Fruit fly (Drosophila melanogaster): ENCODE data around the gene CkIIalpha-i1.

DNA sequence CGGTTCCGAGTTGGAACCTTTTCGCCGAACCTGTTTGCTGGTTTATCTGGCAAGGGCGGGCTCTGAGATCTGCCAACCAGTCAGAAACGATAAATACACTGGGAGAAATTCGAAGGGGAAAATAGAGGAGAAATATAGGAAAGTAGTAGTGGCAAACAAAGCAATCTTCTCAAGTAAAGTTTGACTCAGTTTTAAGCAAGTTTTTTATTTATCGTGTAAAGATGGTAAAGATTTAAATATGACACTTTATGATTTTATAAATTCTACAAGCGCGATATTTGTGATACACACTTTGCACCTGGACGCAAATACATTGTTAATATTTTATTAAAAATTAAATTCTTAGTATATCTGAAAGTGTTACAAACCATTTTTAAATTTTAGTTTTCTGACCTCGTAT, 30.9 kb downstream of the CkIIalpha-i1 start:
- TF ChIP-seq Eip93F (GFP tag; optimal IDR thresholded peaks at IDR 0.05): no peak
- TF ChIP-seq eg (GFP tag; IDR thresholded peaks at IDR 0.05): no peak
- no peak for TF ChIP-seq CG1621 (tag; optimal IDR thresholded peaks at IDR 0.05)
- peak; percentile 59 for TF ChIP-seq topi (GFP tag; optimal IDR thresholded peaks at IDR 0.05)
- peak; percentile 39 for TF ChIP-seq Met (GFP tag; optimal IDR thresholded peaks at IDR 0.05)
- TF ChIP-seq CG10669 (GFP tag; optimal IDR thresholded peaks at IDR 0.05): no peak
- peak; percentile 51 for TF ChIP-seq CG31627 (GFP tag; optimal IDR thresholded peaks at IDR 0.05)
- TF ChIP-seq vri (GFP tag; optimal IDR thresholded peaks at IDR 0.05): no peak
- no peak for TF ChIP-seq dac (GFP tag; optimal IDR thresholded peaks at IDR 0.05)
- TF ChIP-seq Sox102F (GFP tag; optimal IDR thresholded peaks at IDR 0.05): peak; percentile 29
- TF ChIP-seq CG7368 (GFP tag; optimal IDR thresholded peaks at IDR 0.05): peak; percentile 17
- no peak for TF ChIP-seq Hr4 (GFP tag; optimal IDR thresholded peaks at IDR 0.05)
- TF ChIP-seq CG6792 (GFP tag; optimal IDR thresholded peaks at IDR 0.05): peak; percentile 19

Data from whole organism, prepupa.